Fruit fly (Drosophila melanogaster): ENCODE measurements around the gene dwg.

The dwg gene

dm6 chrX:2744042-2744441 lies 16.5 kb downstream of the dwg start, which contains the start of gene Syx4 (continued):
- peak; percentile 91 for TF ChIP-seq esn (GFP tag; optimal IDR thresholded peaks at IDR 0.05)
- no peak for TF ChIP-seq Hr38 (GFP tag; optimal IDR thresholded peaks at IDR 0.05)
- TF ChIP-seq Sox102F (GFP tag; optimal IDR thresholded peaks at IDR 0.05) = peak; percentile 88
- peak; percentile 91 for TF ChIP-seq achi (GFP tag; optimal IDR thresholded peaks at IDR 0.05)
- peak; percentile 89 for TF ChIP-seq lz (GFP tag; optimal IDR thresholded peaks at IDR 0.05)
- peak; percentile 88 for TF ChIP-seq cyc (GFP tag; optimal IDR thresholded peaks at IDR 0.05)
- peak; percentile 83 for TF ChIP-seq CG4318 (GFP tag; optimal IDR thresholded peaks at IDR 0.05)
- peak; percentile 75 for TF ChIP-seq CG9139 (GFP tag; optimal IDR thresholded peaks at IDR 0.05)
- TF ChIP-seq CG11902 (GFP tag; optimal IDR thresholded peaks at IDR 0.05) = peak; percentile 81
- TF ChIP-seq CG1621 (tag; optimal IDR thresholded peaks at IDR 0.05) = peak; percentile 89
- peak; percentile 96 for TF ChIP-seq CG15336 (GFP tag; IDR thresholded peaks at IDR 0.05)
- TF ChIP-seq CG6163 (GFP tag; IDR thresholded peaks at IDR 0.05) = peak; percentile 95
- peak; percentile 70 for TF ChIP-seq fd85E (GFP tag; optimal IDR thresholded peaks at IDR 0.05)
- TF ChIP-seq CG7368 (GFP tag; optimal IDR thresholded peaks at IDR 0.05) = peak; percentile 91
- TF ChIP-seq Blimp-1 (GFP tag; optimal IDR thresholded peaks at IDR 0.05) = peak; percentile 65
- TF ChIP-seq Sox14 (GFP tag; optimal IDR thresholded peaks at IDR 0.05) = peak; percentile 92
- peak; percentile 93 for TF ChIP-seq CG8119 (GFP tag; IDR thresholded peaks at IDR 0.05)
- peak; percentile 98 for TF ChIP-seq eg (GFP tag; IDR thresholded peaks at IDR 0.05)
- TF ChIP-seq CG16779 (tag; optimal IDR thresholded peaks at IDR 0.05) = peak; percentile 81
- peak; percentile 91 for TF ChIP-seq CG3919 (GFP tag; optimal IDR thresholded peaks at IDR 0.05)
- peak; percentile 92 for TF ChIP-seq OdsH (GFP tag; optimal IDR thresholded peaks at IDR 0.05)
- peak; percentile 91 for TF ChIP-seq acj6 (GFP tag; optimal IDR thresholded peaks at IDR 0.05)

dm6 chrX:2749693-2750092 lies 22.2 kb downstream of the dwg start:
- TF ChIP-seq dac (GFP tag; optimal IDR thresholded peaks at IDR 0.05) (no peak), Sox102F (GFP tag; optimal IDR thresholded peaks at IDR 0.05) (no peak)

dm6 chrX:2757400-2757799 lies 29.9 kb downstream of the dwg start:
- TF ChIP-seq Met (GFP tag; optimal IDR thresholded peaks at IDR 0.05) (no peak), acj6 (GFP tag; optimal IDR thresholded peaks at IDR 0.05) (no peak), Smox (GFP tag; optimal IDR thresholded peaks at IDR 0.05) (no peak), CG10669 (GFP tag; optimal IDR thresholded peaks at IDR 0.05) (no peak), pdm3 (GFP tag; optimal IDR thresholded peaks at IDR 0.05) (no peak), CG8319 (GFP tag; optimal IDR thresholded peaks at IDR 0.05) (no peak), lz (GFP tag; optimal IDR thresholded peaks at IDR 0.05) (no peak), CG32006 (GFP tag; optimal IDR thresholded peaks at IDR 0.05) (no peak), Hr39 (GFP tag; optimal IDR thresholded peaks at IDR 0.05) (no peak), Gug (GFP tag; IDR thresholded peaks at IDR 0.05) (no peak), cyc (GFP tag; optimal IDR thresholded peaks at IDR 0.05) (no peak), achi (GFP tag; optimal IDR thresholded peaks at IDR 0.05) (no peak), fkh (GFP tag; optimal IDR thresholded peaks at IDR 0.05) (no peak), Sox15 (GFP tag; optimal IDR thresholded peaks at IDR 0.05) (no peak)

DNA sequence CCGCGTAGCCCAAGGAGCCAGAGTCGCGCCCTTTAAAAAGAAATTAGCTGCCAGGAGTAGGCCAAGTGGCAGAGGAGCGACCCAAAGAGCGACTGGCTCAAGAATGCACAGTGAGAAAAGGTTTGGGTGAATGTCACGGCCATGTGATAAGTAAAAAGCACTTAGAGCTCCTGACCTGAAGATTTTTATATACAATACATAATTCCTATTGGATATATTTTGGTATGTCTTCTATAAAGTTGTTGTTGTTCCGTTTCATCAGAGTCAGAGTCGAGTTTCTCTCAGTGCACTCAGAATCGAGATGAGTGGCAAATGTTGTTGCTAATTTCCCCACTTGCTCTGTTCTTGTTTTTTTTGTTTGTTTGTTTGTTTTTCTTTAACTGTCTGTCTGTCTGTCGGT lies 33.7 kb downstream of the dwg start:
- TF ChIP-seq CG3919 (GFP tag; optimal IDR thresholded peaks at IDR 0.05) = peak; percentile 10
- TF ChIP-seq Eip93F (GFP tag; optimal IDR thresholded peaks at IDR 0.05) = no peak
- TF ChIP-seq Eip78C (GFP tag) = peak; percentile 63
- no peak for TF ChIP-seq achi (GFP tag; optimal IDR thresholded peaks at IDR 0.05)
- no peak for TF ChIP-seq CG7368 (GFP tag; optimal IDR thresholded peaks at IDR 0.05)
- peak; percentile 14 for TF ChIP-seq CG32006 (GFP tag; optimal IDR thresholded peaks at IDR 0.05)
- peak; percentile 1 for TF ChIP-seq Hr4 (GFP tag; optimal IDR thresholded peaks at IDR 0.05)
- TF ChIP-seq CG6163 (GFP tag; IDR thresholded peaks at IDR 0.05) = 0 out of 3 replicates have a peak, but pooled peaks have one; percentile 46
- TF ChIP-seq CG16779 (tag; optimal IDR thresholded peaks at IDR 0.05) = no peak

All from whole organism, prepupa.